Worm (Caenorhabditis elegans) whole organism, young adult: Measurements from ENCODE around the gene egg-3.

ENCODE experiments used
- B0035.1 ChIP-seq: sonication (generic microtip); optimal IDR thresholded peaks from 2 replicates; lab custom pipeline; 2016; ENCODE audit warnings: missing genetic modification characterization, mild to moderate bottlenecking, missing compliant biosample characterization, missing genotype, missing genetic modification reagents
- B0336.3 ChIP-seq: fragments of 200-800 bp; sonication (Bioruptor generic); IDR thresholded peaks from 2 replicates; pipeline ENCODE4 v1.3.6; 2022; ENCODE audit warnings: missing genetic modification characterization, missing compliant biosample characterization
- C06A6.2 ChIP-seq: fragments of 200-800 bp; sonication (Bioruptor generic); conservative IDR thresholded peaks from 2 replicates; pipeline ENCODE4 v1.3.6; 2022; ENCODE audit warnings: missing genetic modification characterization, missing compliant biosample characterization
- F10E7.11 ChIP-seq: sonication (generic microtip); optimal IDR thresholded peaks from 2 replicates; lab custom pipeline; 2017; ENCODE audit warnings: mild to moderate bottlenecking, missing genetic modification characterization, moderate library complexity, missing compliant biosample characterization
- F22D6.2 ChIP-seq: sonication (generic microtip); optimal IDR thresholded peaks from 2 replicates; lab custom pipeline; 2016; ENCODE audit warnings: mild to moderate bottlenecking, missing genetic modification characterization, missing compliant biosample characterization
- F39B2.1 ChIP-seq: fragments of 200-800 bp; sonication (Bioruptor generic); IDR thresholded peaks from 2 replicates; pipeline ENCODE4 v1.3.6; 2022; ENCODE audit warnings: missing genetic modification reagents, missing genetic modification characterization, missing compliant biosample characterization
- F49E8.2 ChIP-seq: sonication (generic microtip); optimal IDR thresholded peaks from 3 replicates; lab custom pipeline; 2017; ENCODE audit warnings: missing genetic modification characterization, mild to moderate bottlenecking, missing compliant biosample characterization, antibody characterized with exemption, moderate library complexity; ENCODE audit not compliant: insufficient read depth
- F52B5.7 ChIP-seq: sonication (generic microtip); optimal IDR thresholded peaks from 2 replicates; lab custom pipeline; 2016; ENCODE audit warnings: mild to moderate bottlenecking, missing genetic modification characterization, missing compliant biosample characterization
- F55B11.4 ChIP-seq: sonication (generic microtip); optimal IDR thresholded peaks from 2 replicates; lab custom pipeline; 2016; ENCODE audit warnings: missing compliant biosample characterization, missing genetic modification characterization, borderline replicate concordance; ENCODE audit not compliant: insufficient read depth
- F57A8.1 ChIP-seq: fragments of 200-800 bp; sonication (Bioruptor generic); optimal IDR thresholded peaks from 2 replicates; lab custom pipeline; 2018; ENCODE audit warnings: mild to moderate bottlenecking, missing genetic modification characterization, moderate library complexity, missing compliant biosample characterization
- T07F8.4 ChIP-seq: sonication (generic microtip); optimal IDR thresholded peaks from 2 replicates; lab custom pipeline; 2016; ENCODE audit warnings: mild to moderate bottlenecking, missing genetic modification characterization, moderate library complexity, missing compliant biosample characterization
- T26A5.8 ChIP-seq: sonication (generic microtip); optimal IDR thresholded peaks from 2 replicates; lab custom pipeline; 2016; ENCODE audit warnings: missing genetic modification characterization, missing compliant biosample characterization
- ZK185.1 ChIP-seq: sonication (generic microtip); optimal IDR thresholded peaks from 2 replicates; lab custom pipeline; 2016; ENCODE audit warnings: mild to moderate bottlenecking, missing genetic modification characterization, missing compliant biosample characterization; ENCODE audit not compliant: poor library complexity, severe bottlenecking
- akir-1 ChIP-seq: fragments of 200-800 bp; sonication (Bioruptor generic); optimal IDR thresholded peaks from 2 replicates; lab custom pipeline; 2018; ENCODE audit warnings: mild to moderate bottlenecking, missing genetic modification characterization, moderate library complexity, missing compliant biosample characterization
- aptf-2 ChIP-seq: fragments of 200-800 bp; sonication (Bioruptor generic); conservative IDR thresholded peaks from 2 replicates; pipeline ENCODE4 v1.3.6; 2022; ENCODE audit warnings: missing genetic modification reagents, missing genetic modification characterization, missing compliant biosample characterization
- attf-6 ChIP-seq: fragments of 200-800 bp; sonication (Bioruptor generic); IDR thresholded peaks from 2 replicates; pipeline ENCODE4 v1.3.6; 2022; ENCODE audit warnings: missing genetic modification reagents, missing genetic modification characterization, missing compliant biosample characterization
- bed-2 ChIP-seq: fragments of 200-800 bp; sonication (Bioruptor generic); IDR thresholded peaks from 2 replicates; pipeline ENCODE4 v1.3.6; 2022; ENCODE audit warnings: missing genetic modification reagents, missing genetic modification characterization, missing compliant biosample characterization
- ccch-3 ChIP-seq: fragments of 200-800 bp; sonication (Bioruptor generic); optimal IDR thresholded peaks from 2 replicates; lab custom pipeline; 2018; ENCODE audit warnings: mild to moderate bottlenecking, missing genetic modification characterization, missing compliant biosample characterization
- ceh-27 ChIP-seq: fragments of 200-800 bp; sonication (Bioruptor generic); optimal IDR thresholded peaks from 2 replicates; lab custom pipeline; 2018; ENCODE audit warnings: mild to moderate bottlenecking, missing genetic modification characterization, moderate library complexity, missing compliant biosample characterization
- chd-7 ChIP-seq: sonication (generic microtip); optimal IDR thresholded peaks from 2 replicates; lab custom pipeline; 2016; ENCODE audit warnings: mild to moderate bottlenecking, missing genetic modification characterization, moderate library complexity, missing compliant biosample characterization
- dpff-1 ChIP-seq: sonication (generic microtip); optimal IDR thresholded peaks from 2 replicates; lab custom pipeline; 2017; ENCODE audit warnings: mild to moderate bottlenecking, missing genetic modification characterization, missing compliant biosample characterization
- dpl-1 ChIP-seq: fragments of 150-350 bp; optimal IDR thresholded peaks from 2 replicates; lab custom pipeline; 2014; ENCODE audit warnings: missing biosample characterization, missing genetic modification reagents, missing genetic modification characterization
- efl-1 ChIP-seq: fragments of 150-350 bp; optimal IDR thresholded peaks from 2 replicates; lab custom pipeline; 2014; ENCODE audit warnings: missing biosample characterization, missing genetic modification reagents, missing genetic modification characterization
- egl-44 ChIP-seq: fragments of 200-800 bp; sonication (Bioruptor generic); IDR thresholded peaks from 2 replicates; pipeline ENCODE4 v1.3.6; 2022; ENCODE audit warnings: missing genetic modification reagents, missing genetic modification characterization, missing compliant biosample characterization
- ekl-4 ChIP-seq: fragments of 200-800 bp; sonication (Bioruptor generic); IDR thresholded peaks from 2 replicates; pipeline ENCODE4 v1.3.6; 2022; ENCODE audit warnings: missing genetic modification reagents, missing genetic modification characterization, missing compliant biosample characterization
- ets-4 ChIP-seq: fragments of 200-800 bp; sonication (Bioruptor generic); optimal IDR thresholded peaks from 2 replicates; lab custom pipeline; 2018; ENCODE audit warnings: mild to moderate bottlenecking, missing genetic modification characterization, missing compliant biosample characterization
- gei-17 ChIP-seq: fragments of 200-800 bp; sonication (Bioruptor generic); optimal IDR thresholded peaks from 2 replicates; lab custom pipeline; 2018; ENCODE audit warnings: mild to moderate bottlenecking, missing genetic modification characterization, missing compliant biosample characterization
- him-1 ChIP-seq: sonication (generic microtip); optimal IDR thresholded peaks from 2 replicates; lab custom pipeline; 2016; ENCODE audit warnings: missing genotype, missing genetic modification reagents, missing genetic modification characterization, missing compliant biosample characterization
- hlh-12 ChIP-seq: sonication (generic microtip); optimal IDR thresholded peaks from 2 replicates; lab custom pipeline; 2016; ENCODE audit warnings: missing genetic modification characterization, missing compliant biosample characterization
- hmg-1.2 ChIP-seq: fragments of 200-800 bp; sonication (Bioruptor generic); IDR thresholded peaks from 2 replicates; pipeline ENCODE4 v1.3.6; 2022; ENCODE audit warnings: missing genetic modification reagents, missing genetic modification characterization, missing compliant biosample characterization
- let-607 ChIP-seq, 2 experiments: fragments of 200-800 bp in 1 of 2; sonication (Bioruptor generic) in 1 of 2; sonication (generic microtip) in 1 of 2; optimal IDR thresholded peaks; 2 replicates each; lab custom pipeline; 2016 to 2018; ENCODE audit warnings: mild to moderate bottlenecking in 2 of 2, missing compliant biosample characterization in 2 of 2, missing genetic modification characterization in 2 of 2, moderate library complexity in 2 of 2, missing genotype in 1 of 2
- lin-26 ChIP-seq: fragments of 200-800 bp; sonication (Bioruptor generic); IDR thresholded peaks from 2 replicates; pipeline ENCODE4 v1.3.6; 2022; ENCODE audit warnings: missing genetic modification reagents, missing genetic modification characterization, missing compliant biosample characterization
- lir-1 ChIP-seq: fragments of 200-800 bp; sonication (Bioruptor generic); conservative IDR thresholded peaks from 2 replicates; pipeline ENCODE4 v1.3.6; 2022; ENCODE audit warnings: missing genetic modification reagents, missing genetic modification characterization, missing compliant biosample characterization
- lsl-1 ChIP-seq: fragments of 200-800 bp; sonication (Bioruptor generic); optimal IDR thresholded peaks from 2 replicates; lab custom pipeline; 2018; ENCODE audit warnings: mild to moderate bottlenecking, missing genetic modification characterization, moderate library complexity, missing compliant biosample characterization
- mxl-1 ChIP-seq: sonication (generic microtip); optimal IDR thresholded peaks from 2 replicates; lab custom pipeline; 2016; ENCODE audit warnings: missing genetic modification characterization, missing compliant biosample characterization
- nfya-1 ChIP-seq: sonication (generic microtip); optimal IDR thresholded peaks from 2 replicates; lab custom pipeline; 2017; ENCODE audit warnings: antibody characterized with exemption, missing compliant biosample characterization, missing genetic modification characterization, borderline replicate concordance; ENCODE audit not compliant: insufficient read depth
- nhr-120 ChIP-seq: fragments of 200-800 bp; sonication (Bioruptor generic); IDR thresholded peaks from 2 replicates; pipeline ENCODE4 v1.3.6; 2022; ENCODE audit warnings: missing genetic modification characterization, missing compliant biosample characterization
- nhr-90 ChIP-seq: sonication (generic microtip); optimal IDR thresholded peaks from 2 replicates; lab custom pipeline; 2016; ENCODE audit warnings: missing genotype, mild to moderate bottlenecking, missing genetic modification characterization, missing compliant biosample characterization
- pha-4 ChIP-seq: fragments of 150-350 bp; sonication (generic microtip); optimal IDR thresholded peaks from 2 replicates; lab custom pipeline; 2014; ENCODE audit warnings: missing biosample characterization, missing genetic modification reagents, missing genetic modification characterization
- repo-1 ChIP-seq: sonication (generic microtip); optimal IDR thresholded peaks from 2 replicates; lab custom pipeline; 2017; ENCODE audit warnings: mild to moderate bottlenecking, missing genetic modification characterization, missing compliant biosample characterization
- sdz-38 ChIP-seq: sonication (generic microtip); optimal IDR thresholded peaks from 2 replicates; lab custom pipeline; 2016; ENCODE audit warnings: missing genotype, missing genetic modification characterization, missing compliant biosample characterization
- snpc-3.4 ChIP-seq: sonication (generic microtip); optimal IDR thresholded peaks from 2 replicates; lab custom pipeline; 2017; ENCODE audit warnings: missing genetic modification characterization, mild to moderate bottlenecking, missing compliant biosample characterization, antibody characterized with exemption, moderate library complexity, missing genotype, missing genetic modification reagents
- somi-1 ChIP-seq: fragments of 200-800 bp; sonication (Bioruptor generic); optimal IDR thresholded peaks from 2 replicates; lab custom pipeline; 2018; ENCODE audit warnings: mild to moderate bottlenecking, missing genetic modification characterization, missing compliant biosample characterization
- tbp1 ChIP-seq: fragments of 200-800 bp; sonication (Bioruptor generic); optimal IDR thresholded peaks from 2 replicates; lab custom pipeline; 2018; ENCODE audit warnings: mild to moderate bottlenecking, missing genetic modification characterization, missing compliant biosample characterization
- unc-62 ChIP-seq: fragments of 150-350 bp; optimal IDR thresholded peaks from 2 replicates; lab custom pipeline; 2014; ENCODE audit warnings: missing biosample characterization, missing genetic modification reagents, missing genetic modification characterization
- zfh-2 ChIP-seq: fragments of 200-800 bp; sonication (Bioruptor generic); conservative IDR thresholded peaks from 2 replicates; pipeline ENCODE4 v1.3.6; 2022; ENCODE audit warnings: missing genetic modification reagents, missing genetic modification characterization, missing compliant biosample characterization
- zim-3 ChIP-seq: sonication (generic microtip); optimal IDR thresholded peaks from 2 replicates; lab custom pipeline; 2017; ENCODE audit warnings: mild to moderate bottlenecking, missing genetic modification characterization, moderate library complexity, missing compliant biosample characterization
- ztf-28 ChIP-seq: fragments of 200-800 bp; sonication (Bioruptor generic); IDR thresholded peaks from 2 replicates; pipeline ENCODE4 v1.3.6; 2022; ENCODE audit warnings: missing genetic modification reagents, missing genetic modification characterization, missing compliant biosample characterization

Gene egg-3

DNA sequence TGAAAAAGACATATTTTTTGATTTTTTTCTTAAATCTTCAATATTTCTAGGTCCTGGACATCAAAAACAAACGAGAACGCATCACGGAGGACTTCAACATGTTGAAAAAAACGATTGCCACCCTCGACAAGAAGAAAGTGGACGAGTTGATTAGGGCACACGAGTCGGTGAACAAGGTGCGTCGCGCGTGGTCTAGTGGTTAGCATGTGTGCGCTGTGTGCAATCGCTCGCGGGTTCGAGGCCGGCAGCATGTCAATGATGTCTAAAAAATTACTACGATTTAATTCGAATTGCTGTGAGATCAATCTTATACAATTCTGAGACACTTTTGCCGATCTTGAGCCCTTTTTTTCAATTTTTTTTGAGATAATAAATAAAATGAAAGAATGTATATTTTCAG lies 44.2 kb downstream of the egg-3 start (continued):
- peak; percentile 75 for TF ChIP-seq snpc-3.4 (tag; lab: Kevin White, UChicago)
- peak; percentile 63; the same call in 1 of the 2 replicates for TF ChIP-seq ztf-28
- peak; percentile 65 for TF ChIP-seq akir-1 (GFP tag; lab: Kevin White, UChicago)
- TF ChIP-seq tbp1 (GFP tag; lab: Kevin White, UChicago) = peak; percentile 99
- TF ChIP-seq B0336.3 (GFP tag; lab: Robert Waterston, UW) = peak; percentile 81
- no peak for TF ChIP-seq aptf-2 (GFP tag; lab: Robert Waterston, UW)
- peak; percentile 34; the same call in 1 of the 2 replicates for TF ChIP-seq attf-6 (GFP tag; lab: Robert Waterston, UW)
- TF ChIP-seq somi-1 = peak; percentile 63
- peak; percentile 63; the same call in 1 of the 2 replicates for TF ChIP-seq egl-44 (GFP tag; lab: Robert Waterston, UW)
- no peak for TF ChIP-seq dpl-1 (GFP tag; lab: Kevin White, UChicago)
- peak; percentile 64 for TF ChIP-seq zfh-2 (GFP tag; lab: Robert Waterston, UW)
- TF ChIP-seq pha-4 (tag; lab: Kevin White, UChicago) = no peak
- peak; percentile 83 for TF ChIP-seq ekl-4 (GFP tag; lab: Robert Waterston, UW)
- peak; percentile 92 for TF ChIP-seq lin-26
- peak; percentile 82 for TF ChIP-seq mxl-1 (tag; lab: Kevin White, UChicago)
- no peak for TF ChIP-seq F10E7.11
- TF ChIP-seq T26A5.8 (tag; lab: Kevin White, UChicago) = peak; percentile 57
- TF ChIP-seq chd-7 (tag; lab: Kevin White, UChicago) = peak; percentile 84
- peak; percentile 13 to 61 for TF ChIP-seq let-607 (tag; optimal IDR thresholded peaks at IDR 0.05; lab: Kevin White, UChicago)
- no peak for TF ChIP-seq F39B2.1 (GFP tag; lab: Robert Waterston, UW)
- TF ChIP-seq lir-1 (GFP tag; lab: Robert Waterston, UW) = peak; percentile 58; the same call in 1 of the 2 replicates
- TF ChIP-seq F57A8.1 = peak; percentile 69
- TF ChIP-seq bed-2 (GFP tag; lab: Robert Waterston, UW) = 0 out of 2 replicates have a peak, but pooled peaks have one; percentile 36
- TF ChIP-seq zim-3 (tag; lab: Kevin White, UChicago) = peak; percentile 90
- peak; percentile 92 for TF ChIP-seq ceh-27 (GFP tag; lab: Kevin White, UChicago)
- TF ChIP-seq repo-1 (tag; lab: Kevin White, UChicago) = peak; percentile 87
- no peak for TF ChIP-seq F55B11.4 (tag; lab: Kevin White, UChicago)
- TF ChIP-seq efl-1 = peak; percentile 30
- TF ChIP-seq F52B5.7 (tag; lab: Kevin White, UChicago) = peak; percentile 80
- TF ChIP-seq nhr-120 (GFP tag; lab: Robert Waterston, UW) = peak; percentile 71; the same call in 1 of the 2 replicates
- 0 out of 2 replicates have a peak, but pooled peaks have one; percentile 36 for TF ChIP-seq C06A6.2 (GFP tag; lab: Robert Waterston, UW)
- TF ChIP-seq T07F8.4 (tag; lab: Kevin White, UChicago) = peak; percentile 75
- TF ChIP-seq nfya-1 (tag; lab: Kevin White, UChicago) = no peak
- TF ChIP-seq ets-4 (GFP tag; lab: Kevin White, UChicago) = peak; percentile 44
- no peak for TF ChIP-seq unc-62 (GFP tag; lab: Kevin White, UChicago)
- peak; percentile 76 for TF ChIP-seq hmg-1.2 (GFP tag; lab: Robert Waterston, UW)
- peak; percentile 23 for TF ChIP-seq hlh-12 (tag; lab: Kevin White, UChicago)
- TF ChIP-seq gei-17 (GFP tag; lab: Kevin White, UChicago) = no peak
- TF ChIP-seq nhr-90 = peak; percentile 90
- TF ChIP-seq him-1 (tag; lab: Kevin White, UChicago) = peak; percentile 91
- TF ChIP-seq ccch-3 = no peak
- TF ChIP-seq lsl-1 (GFP tag; lab: Kevin White, UChicago) = peak; percentile 67
- TF ChIP-seq B0035.1 (tag; lab: Kevin White, UChicago) = peak; percentile 48
- TF ChIP-seq F22D6.2 (tag; lab: Kevin White, UChicago) = peak; percentile 60
- no peak for TF ChIP-seq sdz-38 (tag; lab: Kevin White, UChicago)
- peak; percentile 34 for TF ChIP-seq F49E8.2
- peak; percentile 91 for TF ChIP-seq ZK185.1 (tag; lab: Kevin White, UChicago)
- TF ChIP-seq dpff-1 (tag; lab: Kevin White, UChicago) = no peak
